Fruit fly (Drosophila melanogaster) whole organism: ENCODE measurements around the gene retinin.

Source experiments
- CG8478 ChIP-seq: fragments of >200 bp; optimal IDR thresholded peaks from 2 replicates; lab custom pipeline; 2018; ENCODE audit warnings: inconsistent platforms
- Dll ChIP-seq: fragments of >200 bp; optimal IDR thresholded peaks from 2 replicates; lab custom pipeline; 2017
- psq ChIP-seq: fragments of >200 bp; optimal IDR thresholded peaks from 2 replicates; lab custom pipeline; 2017

DNA sequence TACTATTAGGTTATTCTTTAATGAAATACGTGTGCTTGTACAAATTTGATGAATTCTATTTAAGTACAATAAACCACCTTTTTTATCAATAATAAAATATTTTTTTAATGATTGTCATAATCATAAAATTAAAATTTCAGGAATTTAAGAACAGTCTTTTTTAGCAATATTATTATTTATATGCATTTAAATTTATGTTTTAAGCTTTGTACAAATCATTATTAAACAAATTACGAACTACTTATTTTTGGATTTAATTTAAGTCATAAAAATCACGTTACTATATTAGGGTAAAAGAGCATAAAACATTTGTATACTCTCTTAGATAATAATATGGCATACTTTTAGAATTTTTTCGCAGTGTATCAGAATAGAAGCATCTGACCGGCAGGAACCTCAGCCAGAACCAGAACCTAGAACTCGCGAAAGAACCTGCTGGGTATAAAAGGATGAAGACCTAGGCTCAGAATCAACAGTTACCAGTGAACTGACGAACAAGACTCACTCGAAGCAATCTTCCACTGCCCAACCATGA, 30.5 kb downstream of the retinin start, which contains the start of gene Cpr72Ea:
- TF ChIP-seq Dll (no peak), CG8478 (lab: Kevin White, UChicago) (no peak), psq (no peak)
